Worm (Caenorhabditis elegans): ENCODE data around the gene C45B11.8.

- TF ChIP-seq klf-2 (GFP tag; conservative IDR thresholded peaks at IDR 0.05) (no peak), flt-1 (GFP tag; IDR thresholded peaks at IDR 0.05) (no peak), ztf-29 (GFP tag; IDR thresholded peaks at IDR 0.05) (no peak), med-1 (GFP tag; optimal IDR thresholded peaks at IDR 0.05; ENCODE audit: insufficient read depth) (no peak), T22C8.4 (GFP tag; IDR thresholded peaks at IDR 0.05) (no peak), tab-1 (GFP tag; IDR thresholded peaks at IDR 0.05) (no peak), ztf-23 (GFP tag; IDR thresholded peaks at IDR 0.05) (no peak), ref-1 (GFP tag; conservative IDR thresholded peaks at IDR 0.05) (no peak), cog-1 (tag; optimal IDR thresholded peaks at IDR 0.05) (no peak)
Measured at ce11 chrV:10998797-10999196, 41.8 kb upstream of the C45B11.8 start, which contains the start of gene F53B7.7.
